Fruit fly (Drosophila melanogaster): ENCODE data around the gene CG18281.

CG18281 gene

DNA sequence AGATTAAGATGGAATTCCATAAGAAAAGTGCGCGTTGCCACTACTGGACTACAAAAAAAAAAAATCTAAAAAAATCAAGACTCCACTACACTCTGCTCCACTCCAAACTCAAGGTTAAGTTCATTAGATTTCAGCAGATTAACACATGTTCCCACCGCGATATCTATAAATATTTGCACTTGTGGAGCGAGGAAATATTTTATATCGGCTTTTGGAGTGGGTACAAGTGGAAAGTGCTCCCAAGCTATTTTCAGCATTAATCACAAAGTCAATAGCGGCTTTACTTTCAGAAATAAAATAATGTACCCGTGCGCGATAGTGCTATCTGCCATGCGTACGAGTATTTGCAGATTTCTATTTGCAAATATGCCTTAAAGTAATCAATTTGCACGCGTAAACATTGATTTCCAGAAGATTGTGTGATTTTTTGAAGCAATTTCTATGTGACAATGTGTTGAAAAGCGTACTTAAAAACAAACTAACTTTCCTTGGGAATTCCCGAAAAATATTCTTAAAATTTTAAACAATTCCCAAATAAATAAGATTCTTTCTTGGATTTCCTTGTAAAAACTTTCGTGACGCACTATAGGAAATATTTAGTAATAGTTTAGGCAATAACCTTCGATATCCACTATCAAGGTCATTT, 38.1 kb downstream of the CG18281 start:
- peak; percentile 59 for TF ChIP-seq noc (tag; optimal IDR thresholded peaks at IDR 0.05)

DNA sequence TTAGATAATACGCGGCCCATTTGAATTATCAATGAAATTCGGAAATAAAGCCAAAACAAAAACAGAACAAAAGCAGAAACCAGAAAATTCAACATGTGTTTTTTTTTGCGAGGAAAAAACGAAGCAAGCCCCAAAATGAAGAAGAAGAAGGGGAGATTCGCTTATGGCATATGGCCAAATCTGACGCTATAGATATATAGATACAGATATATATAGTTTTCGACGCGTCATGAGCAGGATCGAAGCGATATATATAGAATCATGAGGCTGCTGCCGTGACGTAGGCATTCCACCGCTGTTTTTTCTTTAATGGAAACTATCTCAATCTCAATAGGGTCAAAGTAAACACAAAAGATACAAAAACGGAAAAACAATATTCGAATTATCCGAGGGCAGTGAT, 38.8 kb downstream of the CG18281 start:
- no peak for TF ChIP-seq noc (tag; optimal IDR thresholded peaks at IDR 0.05)

- TF ChIP-seq noc (tag; optimal IDR thresholded peaks at IDR 0.05): peak; percentile 24
These were observed 39.7 kb downstream of the CG18281 start for dm6 chr3L:20539116-20539990.

dm6 chr3L:20540182-20540974, 40.7 kb downstream of the CG18281 start, which contains the start of gene Rcd2:
Rcd2 (minus strand) TSS chr3L:20540417.
- peak; percentile 88 for TF ChIP-seq noc (tag; optimal IDR thresholded peaks at IDR 0.05)

DNA sequence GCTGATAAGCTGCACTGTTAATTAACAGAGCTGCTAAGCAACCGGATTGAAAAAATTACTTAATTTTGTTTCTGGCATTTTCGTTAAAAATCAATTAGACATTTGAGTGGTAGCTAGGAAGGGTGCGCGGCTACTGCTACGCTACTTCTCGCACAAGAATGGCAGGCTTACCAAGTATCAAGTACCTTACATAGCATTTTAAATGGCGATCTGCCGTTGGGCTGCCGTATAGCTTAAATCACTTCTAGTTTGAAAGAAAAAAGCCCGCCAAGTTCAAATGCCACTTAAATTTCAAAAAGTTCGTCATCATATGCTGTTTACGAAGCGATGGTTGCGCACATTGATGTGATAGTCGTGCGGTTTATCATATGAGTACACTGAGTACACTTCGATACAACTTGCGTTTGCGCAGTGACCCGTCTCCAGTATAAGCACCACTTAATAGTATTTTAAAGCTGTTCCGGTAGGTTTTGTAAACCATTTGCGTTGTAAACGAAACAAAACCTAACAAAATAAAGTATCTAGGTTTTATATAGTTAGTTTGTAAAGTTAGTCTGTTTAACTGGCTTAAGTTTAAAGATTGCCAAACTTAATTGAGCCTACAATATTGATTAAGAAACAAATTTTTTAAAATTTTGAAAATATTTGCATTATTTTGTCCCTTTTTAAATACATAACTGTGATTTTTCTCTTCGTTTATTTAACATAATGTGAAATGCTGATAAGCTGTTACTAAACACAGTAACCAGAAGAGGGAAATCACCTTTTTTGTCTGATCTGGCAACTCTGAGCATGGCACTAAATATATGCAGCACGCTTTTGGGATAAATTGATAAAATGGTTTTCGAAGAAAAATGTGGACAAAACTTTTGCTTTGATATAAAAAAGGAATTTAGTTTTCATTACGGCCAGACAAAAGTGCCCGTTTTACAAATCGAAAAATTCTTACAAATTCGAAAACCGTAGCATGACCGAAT, 41.6 kb downstream of the CG18281 start:
- TF ChIP-seq noc (tag; optimal IDR thresholded peaks at IDR 0.05): no peak

DNA sequence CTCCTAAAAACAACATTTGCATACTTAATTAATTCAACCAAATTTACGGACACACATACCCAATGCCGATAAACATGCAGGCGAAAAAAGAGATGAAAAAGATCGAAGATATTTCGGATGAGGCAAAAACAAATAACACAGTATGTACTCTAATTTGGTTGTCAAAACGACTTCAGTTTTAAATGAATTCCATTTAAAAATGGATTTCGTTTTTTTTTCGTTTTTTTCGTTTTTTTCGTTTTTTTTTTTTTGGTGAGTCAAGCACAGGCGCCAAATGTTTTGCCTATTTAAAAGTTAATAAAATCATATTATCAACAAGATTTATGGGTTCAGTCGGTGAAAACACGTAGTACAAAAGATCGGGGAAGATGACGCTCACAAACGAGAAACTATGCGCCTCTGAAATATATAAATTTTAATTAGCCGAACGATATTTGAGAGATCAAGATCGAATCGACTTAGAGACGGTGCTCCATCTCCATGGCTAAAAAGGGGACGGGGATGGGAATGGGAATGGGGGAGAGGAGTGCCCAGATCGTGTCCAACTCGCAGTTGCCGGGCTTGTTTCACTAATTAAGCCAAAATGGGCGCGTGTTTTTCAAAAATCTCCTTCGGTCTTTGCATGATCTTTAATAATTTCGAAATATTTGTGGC, 48.7 kb downstream of the CG18281 start:
- peak; percentile 4 for TF ChIP-seq noc (tag; optimal IDR thresholded peaks at IDR 0.05)

DNA sequence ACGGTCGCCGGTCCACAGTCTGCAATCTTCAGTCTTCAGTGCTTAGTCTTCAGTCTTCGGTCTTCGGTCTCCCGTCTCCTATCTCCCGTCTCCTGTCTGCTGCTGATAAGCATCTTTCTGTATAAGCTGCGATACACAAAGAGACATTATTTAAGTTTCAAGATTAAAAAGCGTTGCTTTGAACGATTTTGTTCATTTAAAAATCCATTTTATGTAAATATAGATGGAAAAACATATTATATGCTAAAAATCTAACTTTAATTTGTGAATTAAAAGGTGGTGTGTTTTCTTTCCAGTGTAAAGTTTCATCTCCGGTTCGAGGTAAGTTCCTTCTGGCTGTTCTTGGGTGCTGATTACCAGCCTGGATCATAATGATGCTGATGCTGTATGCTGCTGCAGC, 49.7 kb downstream of the CG18281 start:
- TF ChIP-seq noc (tag; optimal IDR thresholded peaks at IDR 0.05): no peak
